Worm (Caenorhabditis elegans) whole organism, early embryonic: ENCODE results near the gene F14H3.14.

ENCODE experiments used
- B0310.2 ChIP-seq: sonication (generic microtip); optimal IDR thresholded peaks from 2 replicates; lab custom pipeline; 2016; ENCODE audit warnings: mild to moderate bottlenecking, missing genetic modification characterization, missing compliant biosample characterization
- ama-1 ChIP-seq: fragments of 150-350 bp; optimal IDR thresholded peaks from 2 replicates; lab custom pipeline; 2014
- sea-1 ChIP-seq: fragments of 200-800 bp; sonication (Bioruptor generic); conservative IDR thresholded peaks from 2 replicates; pipeline ENCODE4 v1.3.6; 2022; ENCODE audit warnings: missing genetic modification characterization, missing compliant biosample characterization

DNA sequence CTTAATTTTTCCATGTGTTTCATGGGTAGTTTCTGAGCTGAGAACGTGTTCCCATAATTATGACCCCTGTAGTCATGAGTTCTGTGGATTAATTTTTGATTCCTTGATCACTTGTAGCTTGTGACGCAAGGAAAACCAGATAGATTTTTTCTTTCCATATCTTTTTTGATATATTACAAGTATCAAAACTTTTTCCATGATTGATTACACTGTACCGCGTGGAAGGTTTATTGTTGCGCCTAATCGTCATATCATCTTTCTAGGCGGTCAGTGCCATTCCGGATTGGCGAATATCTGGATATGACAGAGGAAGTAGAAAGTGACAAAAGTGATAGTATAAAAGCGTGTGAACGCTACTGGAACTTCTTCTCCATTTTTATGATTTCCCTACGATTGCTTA is 16.1 kb downstream of the F14H3.14 start, which contains the start of gene ZK285.2:
- no peak for TF ChIP-seq ama-1 (lab: Kevin White, UChicago)
- no peak for TF ChIP-seq B0310.2 (tag; lab: Kevin White, UChicago)
- TF ChIP-seq sea-1 (GFP tag; lab: Robert Waterston, UW), result no peak
